Worm (Caenorhabditis elegans) whole organism, L1 larva: ENCODE results near the gene cysl-3.

Source experiments
- alr-1 ChIP-seq: fragments of 200-800 bp; sonication (Bioruptor generic); optimal IDR thresholded peaks from 2 replicates; lab custom pipeline; 2018; ENCODE audit warnings: borderline replicate concordance, mild to moderate bottlenecking, missing genetic modification characterization, missing compliant biosample characterization
- aly-2 ChIP-seq: fragments of 150-350 bp; optimal IDR thresholded peaks from 2 replicates; lab custom pipeline; 2014; ENCODE audit warnings: missing biosample characterization, missing genetic modification characterization
- mep-1 ChIP-seq: fragments of 150-350 bp; optimal IDR thresholded peaks from 2 replicates; lab custom pipeline; 2014; ENCODE audit warnings: missing biosample characterization, missing genetic modification characterization
- nhr-237 ChIP-seq: fragments of 150-350 bp; optimal IDR thresholded peaks from 2 replicates; lab custom pipeline; 2014; ENCODE audit warnings: missing biosample characterization, missing genetic modification characterization
- pag-3 ChIP-seq: sonication (generic microtip); optimal IDR thresholded peaks from 2 replicates; lab custom pipeline; 2017; ENCODE audit warnings: missing genetic modification characterization, mild to moderate bottlenecking, missing compliant biosample characterization, antibody characterized with exemption, borderline replicate concordance; ENCODE audit not compliant: insufficient read depth

- no peak for TF ChIP-seq aly-2 (tag; lab: Kevin White, UChicago)
- no peak for TF ChIP-seq alr-1 (tag; lab: Kevin White, UChicago)
- no peak for TF ChIP-seq pag-3 (tag; lab: Kevin White, UChicago)
- no peak for TF ChIP-seq mep-1 (tag; lab: Kevin White, UChicago)
- TF ChIP-seq nhr-237 = no peak
These were observed 14.5 kb upstream of the cysl-3 start for ce11 chrV:3790424-3790823.
